Fruit fly (Drosophila melanogaster) whole organism, embryonic: ENCODE results near the gene CG13912.

Experiments used
- ATbp ChIP-seq: fragments of 200-800 bp; sonication (Bioruptor generic); optimal IDR thresholded peaks from 2 replicates; lab custom pipeline; 2017; ENCODE audit warnings: missing biosample characterization, mild to moderate bottlenecking, missing genetic modification characterization, missing genetic modification reagents
- Bgb ChIP-seq: fragments of 200-800 bp; sonication (Bioruptor generic); IDR thresholded peaks from 2 replicates; pipeline ENCODE4 v1.3.6; 2022; ENCODE audit warnings: missing biosample characterization, missing genetic modification characterization; ENCODE audit not compliant: partially characterized antibody
- CG10267 ChIP-seq: fragments of 200-800 bp; sonication (Bioruptor generic); optimal IDR thresholded peaks from 2 replicates; lab custom pipeline; 2018; ENCODE audit warnings: missing biosample characterization, mild to moderate bottlenecking, missing genetic modification characterization, moderate library complexity
- CG10431 ChIP-seq: fragments of 200-800 bp; sonication (Bioruptor generic); optimal IDR thresholded peaks from 3 replicates; lab custom pipeline; 2018; ENCODE audit warnings: missing biosample characterization, mild to moderate bottlenecking, missing genetic modification characterization
- CG12155 ChIP-seq: fragments of 200-800 bp; sonication (Bioruptor generic); optimal IDR thresholded peaks from 3 replicates; lab custom pipeline; 2016; ENCODE audit warnings: missing biosample characterization, missing genetic modification characterization
- CG12299 ChIP-seq: fragments of 200-800 bp; sonication (Bioruptor generic); optimal IDR thresholded peaks from 2 replicates; lab custom pipeline; 2018; ENCODE audit warnings: missing biosample characterization, mild to moderate bottlenecking, missing genetic modification characterization
- CG1233 ChIP-seq: fragments of 200-800 bp; sonication (Bioruptor generic); optimal IDR thresholded peaks from 4 replicates; lab custom pipeline; 2018; ENCODE audit warnings: missing biosample characterization, mild to moderate bottlenecking, missing genetic modification characterization
- CG13894 ChIP-seq: fragments of 200-800 bp; sonication (Bioruptor generic); optimal IDR thresholded peaks from 3 replicates; lab custom pipeline; 2018; ENCODE audit warnings: missing biosample characterization, mild to moderate bottlenecking, missing genetic modification characterization, moderate library complexity
- CG14667 ChIP-seq: fragments of 200-800 bp; sonication (Bioruptor generic); IDR thresholded peaks from 2 replicates; pipeline ENCODE4 v1.3.6; 2022; ENCODE audit warnings: missing biosample characterization, missing genetic modification characterization
- CG17328 ChIP-seq: fragments of 200-800 bp; sonication (Bioruptor generic); IDR thresholded peaks from 2 replicates; pipeline ENCODE4 v1.3.6; 2022; ENCODE audit warnings: missing biosample characterization, missing genetic modification characterization
- CG18476 ChIP-seq: fragments of 200-800 bp; sonication (Bioruptor generic); optimal IDR thresholded peaks from 2 replicates; lab custom pipeline; 2016; ENCODE audit warnings: missing biosample characterization, mild to moderate bottlenecking, missing genetic modification characterization
- CG2678 ChIP-seq: fragments of 200-800 bp; sonication (Bioruptor generic); optimal IDR thresholded peaks from 3 replicates; lab custom pipeline; 2019; ENCODE audit warnings: missing biosample characterization, mild to moderate bottlenecking, missing genetic modification characterization, moderate library complexity
- CG2712 ChIP-seq: fragments of 200-800 bp; optimal IDR thresholded peaks from 3 replicates; lab custom pipeline; 2019; ENCODE audit warnings: missing biosample characterization, mild to moderate bottlenecking, missing genetic modification characterization, moderate library complexity
- CG31224 ChIP-seq: fragments of 200-800 bp; sonication (Bioruptor generic); IDR thresholded peaks from 2 replicates; pipeline ENCODE4 v1.3.6; 2022; ENCODE audit warnings: missing biosample characterization, missing genetic modification characterization
- CG31441 ChIP-seq: fragments of 200-800 bp; sonication (Bioruptor generic); IDR thresholded peaks from 2 replicates; pipeline ENCODE4 v1.3.6; 2022; ENCODE audit warnings: missing biosample characterization, missing genetic modification characterization
- CG32532 ChIP-seq: fragments of 200-800 bp; sonication (Bioruptor generic); IDR thresholded peaks from 2 replicates; pipeline ENCODE4 v1.3.6; 2022; ENCODE audit warnings: missing biosample characterization, missing genetic modification characterization
- CG5180 ChIP-seq: fragments of 200-800 bp; sonication (Bioruptor generic); optimal IDR thresholded peaks from 3 replicates; lab custom pipeline; 2017; ENCODE audit warnings: missing biosample characterization, missing genetic modification characterization, mild to moderate bottlenecking, moderate library complexity, missing genetic modification reagents
- CG7271 ChIP-seq: fragments of 200-800 bp; sonication (Bioruptor generic); optimal IDR thresholded peaks from 2 replicates; lab custom pipeline; 2018; ENCODE audit warnings: missing biosample characterization, mild to moderate bottlenecking, missing genetic modification characterization, moderate library complexity
- CG8388 ChIP-seq: fragments of 200-800 bp; sonication (Bioruptor generic); optimal IDR thresholded peaks from 2 replicates; lab custom pipeline; 2019; ENCODE audit warnings: missing biosample characterization, mild to moderate bottlenecking, missing genetic modification characterization, moderate library complexity
- CG9727 ChIP-seq: fragments of 200-800 bp; sonication (Bioruptor generic); optimal IDR thresholded peaks from 3 replicates; lab custom pipeline; 2017; ENCODE audit warnings: missing biosample characterization, mild to moderate bottlenecking, missing genetic modification characterization
- CG9797 ChIP-seq: fragments of 200-800 bp; sonication (Bioruptor generic); optimal IDR thresholded peaks from 3 replicates; lab custom pipeline; 2018; ENCODE audit warnings: missing biosample characterization, mild to moderate bottlenecking, missing genetic modification characterization
- CoRest ChIP-seq: fragments of 200-800 bp; sonication (Bioruptor generic); optimal IDR thresholded peaks from 3 replicates; lab custom pipeline; 2018; ENCODE audit warnings: missing biosample characterization, mild to moderate bottlenecking, missing genetic modification characterization, moderate library complexity
- Deaf1 ChIP-seq: fragments of 200-800 bp; optimal IDR thresholded peaks from 3 replicates; lab custom pipeline; 2019; ENCODE audit warnings: missing biosample characterization, mild to moderate bottlenecking, missing genetic modification characterization, moderate library complexity
- Dip2 ChIP-seq: fragments of 200-800 bp; sonication (Bioruptor generic); IDR thresholded peaks from 2 replicates; pipeline ENCODE4 v1.3.6; 2022; ENCODE audit warnings: missing biosample characterization, missing genetic modification characterization
- HLH4C ChIP-seq: fragments of 200-800 bp; sonication (Bioruptor generic); IDR thresholded peaks from 3 replicates; pipeline ENCODE4 v1.3.6; 2022; ENCODE audit warnings: missing biosample characterization, missing genetic modification characterization; ENCODE audit not compliant: partially characterized antibody
- Jarid2 ChIP-seq: fragments of 200-800 bp; sonication (Bioruptor generic); optimal IDR thresholded peaks from 3 replicates; lab custom pipeline; 2017; ENCODE audit warnings: mild to moderate bottlenecking, missing biosample characterization, missing genetic modification reagents, missing genetic modification characterization
- Meics ChIP-seq: fragments of 200-800 bp; sonication (Bioruptor generic); optimal IDR thresholded peaks from 2 replicates; lab custom pipeline; 2017; ENCODE audit warnings: missing biosample characterization, mild to moderate bottlenecking, missing genetic modification characterization
- Nf-YA ChIP-seq: fragments of 200-800 bp; sonication (Bioruptor generic); IDR thresholded peaks from 2 replicates; pipeline ENCODE4 v1.3.6; 2022; ENCODE audit warnings: missing biosample characterization, missing genetic modification characterization
- Pdp1 ChIP-seq, 2 experiments: fragments of 200-800 bp; sonication (Bioruptor generic); optimal IDR thresholded peaks; 3 replicates each; lab custom pipeline; 2016; ENCODE audit warnings: missing biosample characterization in 2 of 2, missing genetic modification characterization in 2 of 2, mild to moderate bottlenecking in 1 of 2, moderate library complexity in 1 of 2
- Sox100B ChIP-seq: fragments of 200-800 bp; sonication (Bioruptor generic); optimal IDR thresholded peaks from 3 replicates; lab custom pipeline; 2018; ENCODE audit warnings: missing biosample characterization, mild to moderate bottlenecking, missing genetic modification characterization
- abd-A ChIP-seq: fragments of 200-800 bp; sonication (Bioruptor generic); optimal IDR thresholded peaks from 3 replicates; lab custom pipeline; 2019; ENCODE audit warnings: missing biosample characterization, mild to moderate bottlenecking, missing genetic modification characterization, moderate library complexity
- chinmo ChIP-seq: fragments of 200-800 bp; sonication (Bioruptor generic); IDR thresholded peaks from 4 replicates; pipeline ENCODE4 v1.3.6; 2022; ENCODE audit warnings: missing biosample characterization, missing genetic modification characterization; ENCODE audit not compliant: partially characterized antibody
- crol ChIP-seq: fragments of 200-800 bp; sonication (Bioruptor generic); IDR thresholded peaks from 2 replicates; pipeline ENCODE4 v1.3.6; 2022; ENCODE audit warnings: missing biosample characterization, missing genetic modification characterization
- dmrt99B ChIP-seq: fragments of 200-800 bp; sonication (Bioruptor generic); optimal IDR thresholded peaks from 2 replicates; lab custom pipeline; 2018; ENCODE audit warnings: missing biosample characterization, mild to moderate bottlenecking, missing genetic modification characterization, moderate library complexity
- fru ChIP-seq: fragments of >200 bp; optimal IDR thresholded peaks from 2 replicates; lab custom pipeline; 2017
- ftz-f1 ChIP-seq: fragments of 200-800 bp; sonication (Bioruptor generic); optimal IDR thresholded peaks from 2 replicates; lab custom pipeline; 2016; ENCODE audit warnings: missing biosample characterization, missing genetic modification characterization
- gcm ChIP-seq: fragments of 200-800 bp; sonication (Bioruptor generic); optimal IDR thresholded peaks from 2 replicates; lab custom pipeline; 2019; ENCODE audit warnings: missing biosample characterization, mild to moderate bottlenecking, missing genetic modification characterization, moderate library complexity
- gro ChIP-seq: fragments of 200-800 bp; sonication (Bioruptor generic); optimal IDR thresholded peaks from 2 replicates; lab custom pipeline; 2016; ENCODE audit warnings: missing biosample characterization, missing genetic modification characterization
- gsb-n ChIP-seq: fragments of 200-800 bp; sonication (Bioruptor generic); optimal IDR thresholded peaks from 3 replicates; lab custom pipeline; 2018; ENCODE audit warnings: missing biosample characterization, mild to moderate bottlenecking, missing genetic modification characterization
- row ChIP-seq: fragments of 200-800 bp; sonication (Bioruptor generic); IDR thresholded peaks from 3 replicates; pipeline ENCODE4 v1.3.6; 2022; ENCODE audit warnings: missing biosample characterization, missing genetic modification characterization
- run ChIP-seq: fragments of 200-800 bp; sonication (Bioruptor generic); optimal IDR thresholded peaks from 3 replicates; lab custom pipeline; 2018; ENCODE audit warnings: missing biosample characterization, mild to moderate bottlenecking, missing genetic modification characterization
- sc ChIP-seq, 3 experiments: fragments of >200 bp in 2 of 3; fragments of 200-800 bp in 1 of 3; sonication (Bioruptor generic) in 1 of 3; optimal IDR thresholded peaks; 2 replicates in 2 of 3; 3 replicates in 1 of 3; lab custom pipeline; 2017; ENCODE audit warnings: mild to moderate bottlenecking in 1 of 3, missing biosample characterization in 1 of 3, missing genetic modification characterization in 1 of 3, missing genetic modification reagents in 1 of 3
- sens ChIP-seq: fragments of 200-800 bp; sonication (Bioruptor generic); peaks from one replicate; lab custom pipeline; 2016; ENCODE audit warnings: missing biosample characterization, missing genetic modification characterization
- slp2 ChIP-seq: fragments of 200-800 bp; sonication (Bioruptor generic); optimal IDR thresholded peaks from 2 replicates; lab custom pipeline; 2016; ENCODE audit warnings: missing biosample characterization, missing genetic modification characterization
- sqz ChIP-seq: fragments of 200-800 bp; sonication (Bioruptor generic); optimal IDR thresholded peaks from 3 replicates; lab custom pipeline; 2018; ENCODE audit warnings: missing biosample characterization, mild to moderate bottlenecking, missing genetic modification characterization
- ssp ChIP-seq: fragments of 200-800 bp; sonication (Bioruptor generic); IDR thresholded peaks from 2 replicates; pipeline ENCODE4 v1.3.6; 2022; ENCODE audit warnings: missing biosample characterization, missing genetic modification characterization
- tgo ChIP-seq: fragments of 200-800 bp; sonication (Bioruptor generic); IDR thresholded peaks from 3 replicates; pipeline ENCODE4 v1.3.6; 2022; ENCODE audit warnings: missing biosample characterization, missing genetic modification characterization
- tup ChIP-seq: fragments of 200-800 bp; sonication (Bioruptor generic); optimal IDR thresholded peaks from 2 replicates; lab custom pipeline; 2016; ENCODE audit warnings: missing biosample characterization, mild to moderate bottlenecking, missing genetic modification characterization, moderate library complexity
- vnd ChIP-seq: fragments of 200-800 bp; sonication (Bioruptor generic); IDR thresholded peaks from 3 replicates; pipeline ENCODE4 v1.3.6; 2022; ENCODE audit warnings: missing biosample characterization, missing genetic modification characterization; ENCODE audit not compliant: partially characterized antibody

Gene CG13912

dm6 chr3L:1169617-1170016 lies 19.8 kb upstream of the CG13912 start (continued):
- TF ChIP-seq CG1233 (GFP tag; lab: Kevin White, UChicago) (peak; percentile 22), row (GFP tag; lab: Robert Waterston, UW) (peak; percentile 28; the same call in 1 of the 3 replicates), ssp (GFP tag; lab: Robert Waterston, UW) (no peak), CG17328 (GFP tag; lab: Robert Waterston, UW) (no peak), slp2 (no peak), CG2712 (tag; lab: Kevin White, UChicago) (peak; percentile 20), Sox100B (GFP tag; lab: Kevin White, UChicago) (peak; percentile 3), Meics (GFP tag; lab: Kevin White, UChicago) (peak; percentile 22), CG9797 (GFP tag; lab: Kevin White, UChicago) (no peak), sqz (GFP tag; lab: Kevin White, UChicago) (peak; percentile 36), Pdp1 (GFP tag; optimal IDR thresholded peaks at IDR 0.05; lab: Kevin White, UChicago) (peak in 1 of 2 experiments; percentile 54), CG10431 (GFP tag; lab: Kevin White, UChicago) (peak; percentile 20), gcm (peak; percentile 33), dmrt99B (peak; percentile 19), Jarid2 (GFP tag; lab: Kevin White, UChicago) (peak; percentile 17), CG31441 (GFP tag; lab: Robert Waterston, UW) (peak; percentile 39; the same call in 1 of the 2 replicates), tup (no peak), sens (GFP tag; lab: Kevin White, UChicago) (peak; percentile 89), CG8388 (peak; percentile 10), ATbp (peak; percentile 19), run (tag; lab: Kevin White, UChicago) (peak; percentile 31), CG2678 (tag; lab: Kevin White, UChicago) (peak; percentile 59), chinmo (GFP tag; lab: Robert Waterston, UW) (0 out of 4 replicates have a peak, but pooled peaks have one; percentile 32)

dm6 chr3L:1170611-1171010 lies 18.8 kb upstream of the CG13912 start:
- TF ChIP-seq abd-A, result peak; percentile 75
- TF ChIP-seq crol, result peak; percentile 43; the same call in 1 of the 2 replicates
- TF ChIP-seq CG5180 (GFP tag; lab: Kevin White, UChicago), result no peak
- TF ChIP-seq HLH4C, result no peak
- peak; percentile 26 for TF ChIP-seq CG13894 (tag; lab: Kevin White, UChicago)
- peak; percentile 2 for TF ChIP-seq Deaf1
- TF ChIP-seq CG31224 (GFP tag; lab: Robert Waterston, UW), result peak; percentile 95
- 0 out of 2 replicates have a peak, but pooled peaks have one; percentile 19 for TF ChIP-seq Bgb

DNA sequence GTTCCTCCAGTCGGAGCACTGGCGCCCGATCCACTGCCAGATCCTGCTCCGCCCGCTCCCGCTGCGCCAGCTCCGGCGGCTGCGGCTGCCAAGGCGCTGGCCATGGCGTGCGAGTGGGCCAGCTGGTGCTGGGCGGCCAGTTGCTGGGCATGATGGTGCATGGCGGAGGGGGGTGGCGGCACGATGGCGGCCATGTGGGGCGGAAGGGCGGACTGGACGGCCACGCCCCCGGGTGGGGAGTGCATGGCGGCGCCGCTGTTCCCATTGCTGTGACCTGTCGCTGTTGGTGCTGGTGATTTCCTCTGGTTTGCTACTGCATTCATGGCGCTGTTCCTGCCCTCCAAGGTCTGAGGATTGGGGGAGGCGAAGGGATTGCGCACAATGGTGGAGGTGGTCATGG lies 16.5 kb upstream of the CG13912 start:
- TF ChIP-seq Nf-YA (GFP tag; lab: Robert Waterston, UW) (no peak), Sox100B (GFP tag; lab: Kevin White, UChicago) (no peak), vnd (no peak), CG10267 (tag; lab: Kevin White, UChicago) (no peak), CG7271 (tag; lab: Kevin White, UChicago) (no peak), CG18476 (GFP tag; lab: Kevin White, UChicago) (no peak), CG12155 (no peak), ftz-f1 (GFP tag; lab: Kevin White, UChicago) (no peak), gsb-n (tag; lab: Kevin White, UChicago) (no peak), gro (no peak), fru (lab: Kevin White, UChicago) (no peak), sc (optimal IDR thresholded peaks at IDR 0.05; lab: Kevin White, UChicago) (no peak), sc (GFP tag; optimal IDR thresholded peaks at IDR 0.05; lab: Kevin White, UChicago) (no peak), CoRest (tag; lab: Kevin White, UChicago) (no peak), CG14667 (GFP tag; lab: Robert Waterston, UW) (peak; percentile 16; the same call in 1 of the 2 replicates), tgo (GFP tag; lab: Robert Waterston, UW) (no peak), CG9727 (no peak), Dip2 (GFP tag; lab: Robert Waterston, UW) (peak; percentile 33; the same call in 1 of the 2 replicates), CG12299 (no peak), sqz (GFP tag; lab: Kevin White, UChicago) (no peak), CG32532 (no peak)
